Fruit fly (Drosophila melanogaster): ENCODE results near the gene CG12316.

Gene CG12316

dm6 chr3L:15141118-15142003, 4.6 kb upstream of the CG12316 start (continued):
- TF ChIP-seq Pdp1 (GFP tag; optimal IDR thresholded peaks at IDR 0.05) (peak in 1 of 2 experiments; percentile 29), ewg (GFP tag; optimal IDR thresholded peaks at IDR 0.05) (peak; percentile 79), CG4360 (GFP tag; IDR thresholded peaks at IDR 0.05) (peak; percentile 60; the same call in 1 of the 2 replicates), nom (GFP tag; optimal IDR thresholded peaks at IDR 0.05) (peak; percentile 54), CG7556 (GFP tag; optimal IDR thresholded peaks at IDR 0.05) (no peak), CG7786 (GFP tag; optimal IDR thresholded peaks at IDR 0.05) (no peak), CG7839 (tag; optimal IDR thresholded peaks at IDR 0.05) (peak; percentile 14), Deaf1 (tag; optimal IDR thresholded peaks at IDR 0.05) (no peak), kah (GFP tag; optimal IDR thresholded peaks at IDR 0.05) (peak; percentile 0), dysf (GFP tag; IDR thresholded peaks at IDR 0.05) (peak; percentile 14; the same call in 1 of the 3 replicates), Rfx (GFP tag; IDR thresholded peaks at IDR 0.05) (peak; percentile 73), tio (GFP tag; optimal IDR thresholded peaks at IDR 0.05) (no peak), Rx (GFP tag; IDR thresholded peaks at IDR 0.05) (peak; percentile 46; the same call in 1 of the 2 replicates), CG8281 (tag; optimal IDR thresholded peaks at IDR 0.05) (no peak), CG2712 (tag; optimal IDR thresholded peaks at IDR 0.05) (peak; percentile 56), CG11696 (GFP tag; IDR thresholded peaks at IDR 0.05) (0 out of 2 replicates have a peak, but pooled peaks have one; percentile 18), dpn (GFP tag; optimal IDR thresholded peaks at IDR 0.05) (peak in 1 of 2 experiments; percentile 36), Jarid2 (GFP tag; optimal IDR thresholded peaks at IDR 0.05) (no peak), Med (GFP tag) (peak; percentile 53), insv (GFP tag; optimal IDR thresholded peaks at IDR 0.05) (peak in 1 of 2 experiments; percentile 80), CG3065 (GFP tag; optimal IDR thresholded peaks at IDR 0.05) (peak; percentile 17), nmo (GFP tag; optimal IDR thresholded peaks at IDR 0.05) (peak; percentile 26), tll (GFP tag; optimal IDR thresholded peaks at IDR 0.05) (no peak), vvl (GFP tag; IDR thresholded peaks at IDR 0.05) (peak; percentile 23), B-H2 (GFP tag; optimal IDR thresholded peaks at IDR 0.05) (peak; percentile 15), HmgZ (tag; optimal IDR thresholded peaks at IDR 0.05) (no peak), Nf-YC (tag; optimal IDR thresholded peaks at IDR 0.05) (peak; percentile 20), lov (optimal IDR thresholded peaks at IDR 0.05) (no peak), lov (GFP tag; IDR thresholded peaks at IDR 0.05) (no peak), mam (GFP tag; optimal IDR thresholded peaks at IDR 0.05) (peak; percentile 9), sens (GFP tag) (peak; percentile 76), ac (GFP tag; optimal IDR thresholded peaks at IDR 0.05) (no peak), Max (GFP tag; optimal IDR thresholded peaks at IDR 0.05) (no peak), row (GFP tag; IDR thresholded peaks at IDR 0.05) (peak; percentile 83), CG4282 (GFP tag; optimal IDR thresholded peaks at IDR 0.05) (no peak), CG10366 (GFP tag; IDR thresholded peaks at IDR 0.05) (peak; percentile 40), CG18619 (GFP tag; optimal IDR thresholded peaks at IDR 0.05) (no peak), Vsx1 (GFP tag; optimal IDR thresholded peaks at IDR 0.05) (peak; percentile 69), CG3838 (GFP tag; optimal IDR thresholded peaks at IDR 0.05) (no peak), ro (GFP tag; IDR thresholded peaks at IDR 0.05) (no peak), CG2199 (GFP tag; IDR thresholded peaks at IDR 0.05) (peak; percentile 34; the same call in 1 of the 3 replicates), CG34422 (GFP tag; IDR thresholded peaks at IDR 0.05) (peak; percentile 32; the same call in 2 of the 3 replicates), bigmax (GFP tag; optimal IDR thresholded peaks at IDR 0.05) (no peak), CG1832 (GFP tag; optimal IDR thresholded peaks at IDR 0.05) (peak; percentile 83), CG11456 (GFP tag; IDR thresholded peaks at IDR 0.05) (0 out of 3 replicates have a peak, but pooled peaks have one; percentile 15), HLHmδ (GFP tag; optimal IDR thresholded peaks at IDR 0.05) (peak; percentile 33), wdn (GFP tag; IDR thresholded peaks at IDR 0.05) (no peak), gcm2 (GFP tag; optimal IDR thresholded peaks at IDR 0.05) (no peak), zfh1 (GFP tag; IDR thresholded peaks at IDR 0.05) (peak; percentile 65; the same call in 2 of the 3 replicates)
